Fruit fly (Drosophila melanogaster) whole organism, embryonic: ENCODE results near the gene Gs2.

Experiments
- B-H1 ChIP-seq: fragments of 200-800 bp; sonication (Bioruptor generic); IDR thresholded peaks from 3 replicates; pipeline ENCODE4 v1.3.6; 2022; ENCODE audit warnings: missing biosample characterization, missing genetic modification characterization
- CG10321 ChIP-seq: fragments of 200-800 bp; sonication (Bioruptor generic); IDR thresholded peaks from 2 replicates; pipeline ENCODE4 v1.3.6; 2022; ENCODE audit warnings: missing biosample characterization, missing genetic modification characterization
- CG10462 ChIP-seq: fragments of 200-800 bp; sonication (Bioruptor generic); optimal IDR thresholded peaks from 2 replicates; lab custom pipeline; 2016; ENCODE audit warnings: missing biosample characterization, missing genetic modification characterization
- CG10654 ChIP-seq: fragments of 200-800 bp; sonication (Bioruptor generic); optimal IDR thresholded peaks from 2 replicates; lab custom pipeline; 2016; ENCODE audit warnings: missing biosample characterization, missing genetic modification characterization
- CG11695 ChIP-seq: fragments of 200-800 bp; sonication (Bioruptor generic); IDR thresholded peaks from 3 replicates; pipeline ENCODE4 v1.3.6; 2022; ENCODE audit warnings: missing biosample characterization, missing genetic modification characterization
- CG12744 ChIP-seq: fragments of 200-800 bp; sonication (Bioruptor generic); optimal IDR thresholded peaks from 2 replicates; lab custom pipeline; 2016; ENCODE audit warnings: missing biosample characterization, missing genetic modification characterization
- CG12769 ChIP-seq: fragments of 200-800 bp; sonication (Bioruptor generic); optimal IDR thresholded peaks from 2 replicates; lab custom pipeline; 2019; ENCODE audit warnings: missing biosample characterization, mild to moderate bottlenecking, missing genetic modification characterization, moderate library complexity
- CG14050 ChIP-seq: fragments of 200-800 bp; sonication (Bioruptor generic); IDR thresholded peaks from 3 replicates; pipeline ENCODE4 v1.3.6; 2022; ENCODE audit warnings: missing biosample characterization, missing genetic modification characterization
- CG14667 ChIP-seq: fragments of 200-800 bp; sonication (Bioruptor generic); IDR thresholded peaks from 2 replicates; pipeline ENCODE4 v1.3.6; 2022; ENCODE audit warnings: missing biosample characterization, missing genetic modification characterization
- CG14710 ChIP-seq: fragments of 200-800 bp; sonication (Bioruptor generic); optimal IDR thresholded peaks from 3 replicates; lab custom pipeline; 2019; ENCODE audit warnings: missing biosample characterization, mild to moderate bottlenecking, missing genetic modification characterization, moderate library complexity
- CG17568 ChIP-seq: fragments of 200-800 bp; sonication (Bioruptor generic); optimal IDR thresholded peaks from 2 replicates; lab custom pipeline; 2018; ENCODE audit warnings: missing biosample characterization, mild to moderate bottlenecking, missing genetic modification characterization, moderate library complexity
- CG31365 ChIP-seq: fragments of 200-800 bp; sonication (Bioruptor generic); optimal IDR thresholded peaks from 2 replicates; lab custom pipeline; 2018; ENCODE audit warnings: missing biosample characterization, mild to moderate bottlenecking, missing genetic modification characterization
- CG32767 ChIP-seq: fragments of 200-800 bp; sonication (Bioruptor generic); IDR thresholded peaks from 2 replicates; pipeline ENCODE4 v1.3.6; 2022; ENCODE audit warnings: missing biosample characterization, missing genetic modification characterization
- CG3407 ChIP-seq: fragments of 200-800 bp; sonication (Bioruptor generic); optimal IDR thresholded peaks from 2 replicates; lab custom pipeline; 2018; ENCODE audit warnings: missing biosample characterization, mild to moderate bottlenecking, missing genetic modification characterization
- CG6654 ChIP-seq: fragments of 200-800 bp; sonication (Bioruptor generic); optimal IDR thresholded peaks from 2 replicates; lab custom pipeline; 2017; ENCODE audit warnings: missing biosample characterization, mild to moderate bottlenecking, missing genetic modification characterization
- CG6791 ChIP-seq: fragments of 200-800 bp; sonication (Bioruptor generic); IDR thresholded peaks from 3 replicates; pipeline ENCODE4 v1.3.6; 2022; ENCODE audit warnings: missing biosample characterization, missing genetic modification characterization; ENCODE audit not compliant: partially characterized antibody
- CG7786 ChIP-seq: fragments of 200-800 bp; sonication (Bioruptor generic); optimal IDR thresholded peaks from 2 replicates; lab custom pipeline; 2016; ENCODE audit warnings: missing biosample characterization, missing genetic modification characterization
- CG9797 ChIP-seq: fragments of 200-800 bp; sonication (Bioruptor generic); optimal IDR thresholded peaks from 3 replicates; lab custom pipeline; 2018; ENCODE audit warnings: missing biosample characterization, mild to moderate bottlenecking, missing genetic modification characterization
- Chrac-16 ChIP-seq: fragments of 200-800 bp; sonication (Bioruptor generic); optimal IDR thresholded peaks from 3 replicates; lab custom pipeline; 2016; ENCODE audit warnings: missing biosample characterization, missing genetic modification characterization
- Dbx ChIP-seq: fragments of 200-800 bp; sonication (Bioruptor generic); IDR thresholded peaks from 3 replicates; pipeline ENCODE4 v1.3.6; 2022; ENCODE audit warnings: missing biosample characterization, missing genetic modification characterization
- Dfd ChIP-seq, 2 experiments: fragments of >200 bp; optimal IDR thresholded peaks; 2 replicates each; lab custom pipeline; 2017; ENCODE audit warnings: missing biosample characterization in 2 of 2, missing genetic modification characterization in 2 of 2
- Dll ChIP-seq: fragments of 200-800 bp; sonication (Bioruptor generic); IDR thresholded peaks from 4 replicates; pipeline ENCODE4 v1.3.6; 2022; ENCODE audit warnings: missing biosample characterization, missing genetic modification characterization; ENCODE audit not compliant: partially characterized antibody
- ERR ChIP-seq: fragments of 200-800 bp; sonication (Bioruptor generic); optimal IDR thresholded peaks from 2 replicates; lab custom pipeline; 2016; ENCODE audit warnings: missing biosample characterization, missing genetic modification characterization
- Hr3 ChIP-seq: fragments of 200-800 bp; sonication (Bioruptor generic); optimal IDR thresholded peaks from 3 replicates; lab custom pipeline; 2016; ENCODE audit warnings: missing biosample characterization, missing genetic modification characterization
- Hsf ChIP-seq: fragments of 200-800 bp; sonication (Bioruptor generic); optimal IDR thresholded peaks from 3 replicates; lab custom pipeline; 2016; ENCODE audit warnings: missing biosample characterization, missing genetic modification characterization
- Lpt ChIP-seq: fragments of >200 bp; optimal IDR thresholded peaks from 2 replicates; lab custom pipeline; 2018; ENCODE audit warnings: missing biosample characterization, missing genetic modification characterization
- Med ChIP-seq: fragments of 200-800 bp; sonication (Bioruptor generic); peaks from one replicate; lab custom pipeline; 2016; ENCODE audit warnings: missing biosample characterization, missing genetic modification characterization, mild to moderate bottlenecking, inconsistent platforms, moderate library complexity
- Myb ChIP-seq: fragments of 200-800 bp; sonication (Bioruptor generic); optimal IDR thresholded peaks from 2 replicates; lab custom pipeline; 2016; ENCODE audit warnings: missing biosample characterization, missing genetic modification characterization
- NfI ChIP-seq: fragments of 200-800 bp; sonication (Bioruptor generic); optimal IDR thresholded peaks from 3 replicates; lab custom pipeline; 2018; ENCODE audit warnings: missing biosample characterization, mild to moderate bottlenecking, missing genetic modification characterization, moderate library complexity
- Pdp1 ChIP-seq, 2 experiments: fragments of 200-800 bp; sonication (Bioruptor generic); optimal IDR thresholded peaks; 3 replicates each; lab custom pipeline; 2016; ENCODE audit warnings: missing biosample characterization in 2 of 2, missing genetic modification characterization in 2 of 2, mild to moderate bottlenecking in 1 of 2, moderate library complexity in 1 of 2
- Rfx ChIP-seq: fragments of 200-800 bp; sonication (Bioruptor generic); IDR thresholded peaks from 2 replicates; pipeline ENCODE4 v1.3.6; 2022; ENCODE audit warnings: missing biosample characterization, missing genetic modification characterization
- Tbp ChIP-seq: fragments of >200 bp; optimal IDR thresholded peaks from 2 replicates; lab custom pipeline; 2018; ENCODE audit warnings: missing biosample characterization, missing genetic modification characterization
- ato ChIP-seq: fragments of 200-800 bp; sonication (Bioruptor generic); IDR thresholded peaks from 2 replicates; pipeline ENCODE4 v1.3.6; 2022; ENCODE audit warnings: missing biosample characterization, missing genetic modification characterization; ENCODE audit not compliant: partially characterized antibody
- caup ChIP-seq: fragments of 200-800 bp; sonication (Bioruptor generic); optimal IDR thresholded peaks from 3 replicates; lab custom pipeline; 2017; ENCODE audit warnings: missing biosample characterization, mild to moderate bottlenecking, missing genetic modification characterization, moderate library complexity; ENCODE audit not compliant: severe bottlenecking
- chm ChIP-seq: fragments of 200-800 bp; sonication (Bioruptor generic); IDR thresholded peaks from 2 replicates; pipeline ENCODE4 v1.3.6; 2022; ENCODE audit warnings: missing biosample characterization, missing genetic modification characterization
- ci ChIP-seq: fragments of 200-800 bp; sonication (Bioruptor generic); IDR thresholded peaks from 3 replicates; pipeline ENCODE4 v1.3.6; 2022; ENCODE audit warnings: missing biosample characterization, missing genetic modification characterization
- crol ChIP-seq: fragments of 200-800 bp; sonication (Bioruptor generic); IDR thresholded peaks from 2 replicates; pipeline ENCODE4 v1.3.6; 2022; ENCODE audit warnings: missing biosample characterization, missing genetic modification characterization
- danr ChIP-seq: fragments of 200-800 bp; sonication (Bioruptor generic); IDR thresholded peaks from 2 replicates; pipeline ENCODE4 v1.3.6; 2022; ENCODE audit warnings: missing biosample characterization, missing genetic modification characterization
- dati ChIP-seq: fragments of 200-800 bp; sonication (Bioruptor generic); IDR thresholded peaks from 2 replicates; pipeline ENCODE4 v1.3.6; 2022; ENCODE audit warnings: missing biosample characterization, missing genetic modification characterization
- dmrt99B ChIP-seq: fragments of 200-800 bp; sonication (Bioruptor generic); optimal IDR thresholded peaks from 2 replicates; lab custom pipeline; 2018; ENCODE audit warnings: missing biosample characterization, mild to moderate bottlenecking, missing genetic modification characterization, moderate library complexity
- dpn ChIP-seq, 2 experiments: fragments of 200-800 bp; sonication (Bioruptor generic); optimal IDR thresholded peaks; 3 replicates each; lab custom pipeline; 2016; ENCODE audit warnings: missing biosample characterization in 2 of 2, missing genetic modification characterization in 2 of 2
- emc ChIP-seq: fragments of 200-800 bp; sonication (Bioruptor generic); optimal IDR thresholded peaks from 2 replicates; lab custom pipeline; 2016; ENCODE audit warnings: missing biosample characterization, missing genetic modification characterization
- esg ChIP-seq: fragments of 200-800 bp; sonication (Bioruptor generic); conservative IDR thresholded peaks from 2 replicates; pipeline ENCODE4 v1.3.6; 2022; ENCODE audit warnings: missing biosample characterization, missing genetic modification characterization
- exex ChIP-seq: fragments of 200-800 bp; sonication (Bioruptor generic); optimal IDR thresholded peaks from 4 replicates; lab custom pipeline; 2018; ENCODE audit warnings: missing biosample characterization, mild to moderate bottlenecking, missing genetic modification characterization, moderate library complexity
- stc ChIP-seq: fragments of 200-800 bp; sonication (Bioruptor generic); IDR thresholded peaks from 2 replicates; pipeline ENCODE4 v1.3.6; 2022; ENCODE audit warnings: missing biosample characterization, missing genetic modification characterization
- sug ChIP-seq: fragments of 200-800 bp; optimal IDR thresholded peaks from 2 replicates; lab custom pipeline; 2019; ENCODE audit warnings: missing biosample characterization, mild to moderate bottlenecking, missing genetic modification characterization, moderate library complexity
- trem ChIP-seq: fragments of 200-800 bp; optimal IDR thresholded peaks from 3 replicates; lab custom pipeline; 2019; ENCODE audit warnings: missing biosample characterization, mild to moderate bottlenecking, missing genetic modification characterization, moderate library complexity
- wek ChIP-seq: fragments of 200-800 bp; sonication (Bioruptor generic); optimal IDR thresholded peaks from 3 replicates; lab custom pipeline; 2018; ENCODE audit warnings: missing biosample characterization, mild to moderate bottlenecking, missing genetic modification characterization, moderate library complexity
- zen2 ChIP-seq: fragments of 200-800 bp; sonication (Bioruptor generic); IDR thresholded peaks from 3 replicates; pipeline ENCODE4 v1.3.6; 2022; ENCODE audit warnings: missing biosample characterization, missing genetic modification characterization; ENCODE audit not compliant: partially characterized antibody

The Gs2 gene

DNA sequence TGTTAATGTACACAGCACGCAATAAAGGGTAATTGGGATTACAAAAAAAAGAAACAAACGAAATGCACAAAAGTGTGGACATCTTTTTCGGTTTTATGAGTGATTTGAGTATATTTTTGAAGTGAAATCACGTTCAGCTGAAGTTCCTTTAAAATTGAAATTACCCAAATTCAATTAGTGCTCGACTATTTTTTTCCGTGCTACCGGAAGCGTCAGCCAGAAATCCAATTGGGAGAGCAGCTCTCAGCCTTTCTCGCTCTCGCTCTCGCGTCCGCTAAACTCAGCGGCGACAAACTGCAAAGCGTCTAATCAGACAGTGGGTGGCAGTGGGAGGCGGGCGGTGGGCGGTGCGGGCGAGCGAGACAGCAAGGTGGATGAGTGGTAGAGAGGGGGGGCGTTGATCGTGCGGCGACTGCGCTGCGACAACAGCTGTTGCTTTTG lies 665 bp downstream of the Gs2 start (continued):
- TF ChIP-seq esg (peak; percentile 87), CG14667 (GFP tag; lab: Robert Waterston, UW) (peak; percentile 75; the same call in 1 of the 2 replicates), CG10321 (GFP tag; lab: Robert Waterston, UW) (peak; percentile 67), CG12744 (peak; percentile 88), CG31365 (tag; lab: Kevin White, UChicago) (peak; percentile 73), Dll (GFP tag; lab: Robert Waterston, UW) (no peak), CG32767 (peak; percentile 89), CG11695 (GFP tag; lab: Robert Waterston, UW) (peak; percentile 91), ato (GFP tag; lab: Robert Waterston, UW) (no peak), Lpt (GFP tag; lab: Kevin White, UChicago) (no peak), zen2 (GFP tag; lab: Robert Waterston, UW) (no peak), Hsf (GFP tag; lab: Kevin White, UChicago) (peak; percentile 93), wek (peak; percentile 67), Tbp (GFP tag; lab: Kevin White, UChicago) (no peak), emc (GFP tag; lab: Kevin White, UChicago) (peak; percentile 87)

DNA sequence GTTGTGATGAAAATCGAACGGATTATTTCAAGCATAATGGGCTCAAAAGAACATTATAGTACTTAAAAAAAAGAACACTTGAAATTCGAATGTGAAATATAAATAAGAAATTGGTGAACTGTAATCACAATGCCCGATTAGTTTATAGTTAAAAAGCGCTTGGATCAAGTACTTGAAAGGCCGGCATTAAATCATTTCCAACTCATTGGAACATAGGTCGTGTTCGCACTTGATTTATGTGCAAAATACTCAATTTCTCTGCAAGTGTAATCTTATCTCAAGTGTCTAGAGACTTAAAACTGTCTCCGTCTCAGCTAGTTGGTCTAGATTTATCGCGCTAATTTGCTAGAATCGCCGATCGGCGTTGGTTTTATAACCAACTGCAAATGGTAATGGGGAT lies 1.9 kb downstream of the Gs2 start:
- TF ChIP-seq exex (tag; lab: Kevin White, UChicago): peak; percentile 89
- TF ChIP-seq CG10462 (GFP tag; lab: Kevin White, UChicago): no peak

DNA sequence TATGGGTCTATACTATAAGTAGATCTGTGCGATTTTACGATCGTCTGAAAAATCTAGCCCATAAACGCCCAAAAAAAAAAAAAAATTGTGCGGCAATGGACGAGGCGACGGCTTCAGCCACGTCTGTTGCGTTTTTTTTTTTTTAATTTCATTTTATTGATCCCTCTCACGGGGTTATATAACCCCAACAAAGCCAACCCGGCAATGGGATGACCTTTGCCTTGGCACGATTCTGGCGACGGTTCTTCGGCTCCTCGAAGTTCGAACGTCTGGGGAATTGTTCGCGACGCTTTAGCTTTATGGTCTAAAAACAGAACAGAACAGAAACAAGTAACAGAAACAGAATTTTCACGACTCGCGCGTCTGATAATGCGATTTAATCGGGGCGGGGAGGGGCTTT lies 2.8 kb downstream of the Gs2 start:
- no peak for TF ChIP-seq dmrt99B
- TF ChIP-seq NfI: no peak
- TF ChIP-seq B-H1: no peak
- TF ChIP-seq dpn (GFP tag; optimal IDR thresholded peaks at IDR 0.05; lab: Kevin White, UChicago): no peak
- no peak for TF ChIP-seq CG14050
- no peak for TF ChIP-seq CG9797
- no peak for TF ChIP-seq stc (GFP tag; lab: Robert Waterston, UW)
- no peak for TF ChIP-seq ERR
- no peak for TF ChIP-seq Rfx (GFP tag; lab: Robert Waterston, UW)
- TF ChIP-seq Dbx (GFP tag; lab: Robert Waterston, UW): 0 out of 3 replicates have a peak, but pooled peaks have one; percentile 12
- TF ChIP-seq Hr3 (GFP tag; lab: Kevin White, UChicago): no peak
- no peak for TF ChIP-seq CG10654 (GFP tag; lab: Kevin White, UChicago)
- no peak for TF ChIP-seq chm
- TF ChIP-seq trem (tag; lab: Kevin White, UChicago): no peak
- no peak for TF ChIP-seq ci (GFP tag; lab: Robert Waterston, UW)
- no peak for TF ChIP-seq CG14710 (tag; lab: Kevin White, UChicago)
- TF ChIP-seq crol (GFP tag; lab: Robert Waterston, UW): 0 out of 2 replicates have a peak, but pooled peaks have one; percentile 34
- TF ChIP-seq CG12769 (tag; lab: Kevin White, UChicago): peak; percentile 14
- TF ChIP-seq danr (GFP tag; lab: Robert Waterston, UW): no peak
- no peak for TF ChIP-seq CG6791
- no peak for TF ChIP-seq Chrac-16 (GFP tag; lab: Kevin White, UChicago)
- TF ChIP-seq Med: peak; percentile 54
- no peak for TF ChIP-seq CG17568
- TF ChIP-seq emc (GFP tag; lab: Kevin White, UChicago): no peak
- peak; percentile 13 for TF ChIP-seq sug
- TF ChIP-seq CG6654 (GFP tag; lab: Kevin White, UChicago): no peak
- no peak for TF ChIP-seq Myb (GFP tag; lab: Kevin White, UChicago)
- no peak for TF ChIP-seq dati (GFP tag; lab: Robert Waterston, UW)
- TF ChIP-seq Dfd (GFP tag; optimal IDR thresholded peaks at IDR 0.05; lab: Kevin White, UChicago): no peak
- TF ChIP-seq Pdp1 (GFP tag; optimal IDR thresholded peaks at IDR 0.05; lab: Kevin White, UChicago): peak in 1 of 2 experiments; percentile 83
- no peak for TF ChIP-seq CG7786
- no peak for TF ChIP-seq CG3407 (GFP tag; lab: Kevin White, UChicago)
- no peak for TF ChIP-seq caup
